Fruit fly (Drosophila melanogaster) whole organism, embryonic: ENCODE data around the gene Teh1.

Source experiments
- Atf6 ChIP-seq: fragments of 200-800 bp; sonication (Bioruptor generic); IDR thresholded peaks from 2 replicates; pipeline ENCODE4 v1.3.6; 2022; ENCODE audit warnings: missing biosample characterization, missing genetic modification characterization
- CG10209 ChIP-seq: fragments of 200-800 bp; sonication (Bioruptor generic); optimal IDR thresholded peaks from 3 replicates; lab custom pipeline; 2017; ENCODE audit warnings: missing biosample characterization, mild to moderate bottlenecking, missing genetic modification characterization, missing genetic modification reagents
- CG10267 ChIP-seq: fragments of 200-800 bp; sonication (Bioruptor generic); optimal IDR thresholded peaks from 2 replicates; lab custom pipeline; 2018; ENCODE audit warnings: missing biosample characterization, mild to moderate bottlenecking, missing genetic modification characterization, moderate library complexity
- CG10321 ChIP-seq: fragments of 200-800 bp; sonication (Bioruptor generic); IDR thresholded peaks from 2 replicates; pipeline ENCODE4 v1.3.6; 2022; ENCODE audit warnings: missing biosample characterization, missing genetic modification characterization
- CG11247 ChIP-seq: fragments of 200-800 bp; sonication (Bioruptor generic); IDR thresholded peaks from 2 replicates; pipeline ENCODE4 v1.3.6; 2022; ENCODE audit warnings: missing biosample characterization, missing genetic modification characterization
- CG12104 ChIP-seq: fragments of 200-800 bp; sonication (Bioruptor generic); optimal IDR thresholded peaks from 3 replicates; lab custom pipeline; 2016; ENCODE audit warnings: missing biosample characterization, missing genetic modification characterization
- CG12659 ChIP-seq: fragments of 200-800 bp; sonication (Bioruptor generic); optimal IDR thresholded peaks from 3 replicates; lab custom pipeline; 2017; ENCODE audit warnings: mild to moderate bottlenecking, missing biosample characterization, missing genetic modification reagents, missing genetic modification characterization
- CG13424 ChIP-seq: fragments of 200-800 bp; sonication (Bioruptor generic); optimal IDR thresholded peaks from 2 replicates; lab custom pipeline; 2019; ENCODE audit warnings: missing biosample characterization, mild to moderate bottlenecking, missing genetic modification characterization, moderate library complexity
- CG14710 ChIP-seq: fragments of 200-800 bp; sonication (Bioruptor generic); optimal IDR thresholded peaks from 3 replicates; lab custom pipeline; 2019; ENCODE audit warnings: missing biosample characterization, mild to moderate bottlenecking, missing genetic modification characterization, moderate library complexity
- CG14860 ChIP-seq: fragments of 200-800 bp; sonication (Bioruptor generic); IDR thresholded peaks from 3 replicates; pipeline ENCODE4 v1.3.6; 2022; ENCODE audit warnings: missing biosample characterization, missing genetic modification characterization; ENCODE audit not compliant: partially characterized antibody
- CG15073 ChIP-seq: fragments of 200-800 bp; sonication (Bioruptor generic); optimal IDR thresholded peaks from 2 replicates; lab custom pipeline; 2016; ENCODE audit warnings: missing biosample characterization, missing genetic modification characterization
- CG15514 ChIP-seq: fragments of 200-800 bp; sonication (Bioruptor generic); optimal IDR thresholded peaks from 3 replicates; lab custom pipeline; 2017; ENCODE audit warnings: missing biosample characterization, missing genetic modification characterization, mild to moderate bottlenecking, moderate library complexity, missing genetic modification reagents
- CG18764 ChIP-seq: fragments of 200-800 bp; sonication (Bioruptor generic); optimal IDR thresholded peaks from 3 replicates; lab custom pipeline; 2016; ENCODE audit warnings: missing biosample characterization, missing genetic modification characterization
- CG2116 ChIP-seq: fragments of 200-800 bp; sonication (Bioruptor generic); optimal IDR thresholded peaks from 3 replicates; lab custom pipeline; 2018; ENCODE audit warnings: missing biosample characterization, mild to moderate bottlenecking, missing genetic modification characterization
- CG31224 ChIP-seq: fragments of 200-800 bp; sonication (Bioruptor generic); IDR thresholded peaks from 2 replicates; pipeline ENCODE4 v1.3.6; 2022; ENCODE audit warnings: missing biosample characterization, missing genetic modification characterization
- CG3163 ChIP-seq: fragments of 200-800 bp; sonication (Bioruptor generic); optimal IDR thresholded peaks from 3 replicates; lab custom pipeline; 2016; ENCODE audit warnings: missing biosample characterization, missing genetic modification characterization
- CG34224 ChIP-seq: fragments of 200-800 bp; sonication (Bioruptor generic); IDR thresholded peaks from 3 replicates; pipeline ENCODE4 v1.3.6; 2022; ENCODE audit warnings: missing biosample characterization, missing genetic modification characterization; ENCODE audit not compliant: partially characterized antibody
- CG42726 ChIP-seq: fragments of 200-800 bp; sonication (Bioruptor generic); IDR thresholded peaks from 2 replicates; pipeline ENCODE4 v1.3.6; 2022; ENCODE audit warnings: missing biosample characterization, missing genetic modification characterization; ENCODE audit not compliant: partially characterized antibody
- CG6689 ChIP-seq: fragments of 200-800 bp; sonication (Bioruptor generic); IDR thresholded peaks from 2 replicates; pipeline ENCODE4 v1.3.6; 2022; ENCODE audit warnings: missing biosample characterization, missing genetic modification characterization
- CG6765 ChIP-seq: fragments of 200-800 bp; sonication (Bioruptor generic); optimal IDR thresholded peaks from 3 replicates; lab custom pipeline; 2017; ENCODE audit warnings: missing biosample characterization, mild to moderate bottlenecking, missing genetic modification characterization
- CG7786 ChIP-seq: fragments of 200-800 bp; sonication (Bioruptor generic); optimal IDR thresholded peaks from 2 replicates; lab custom pipeline; 2016; ENCODE audit warnings: missing biosample characterization, missing genetic modification characterization
- D19A ChIP-seq: fragments of 200-800 bp; optimal IDR thresholded peaks from 3 replicates; lab custom pipeline; 2019; ENCODE audit warnings: missing biosample characterization, mild to moderate bottlenecking, missing genetic modification characterization, moderate library complexity
- Dek ChIP-seq: fragments of 200-800 bp; sonication (Bioruptor generic); optimal IDR thresholded peaks from 3 replicates; lab custom pipeline; 2019; ENCODE audit warnings: missing biosample characterization, mild to moderate bottlenecking, missing genetic modification characterization, moderate library complexity
- Dip3 ChIP-seq: fragments of 200-800 bp; sonication (Bioruptor generic); optimal IDR thresholded peaks from 3 replicates; lab custom pipeline; 2016; ENCODE audit warnings: missing biosample characterization, missing genetic modification characterization
- Fer3 ChIP-seq: fragments of 200-800 bp; sonication (Bioruptor generic); optimal IDR thresholded peaks from 2 replicates; lab custom pipeline; 2018; ENCODE audit warnings: missing biosample characterization, mild to moderate bottlenecking, missing genetic modification characterization, moderate library complexity
- HHEX ChIP-seq: fragments of 200-800 bp; sonication (Bioruptor generic); optimal IDR thresholded peaks from 3 replicates; lab custom pipeline; 2017; ENCODE audit warnings: missing biosample characterization, mild to moderate bottlenecking, missing genetic modification characterization, missing genetic modification reagents
- Nf-YB ChIP-seq: fragments of 200-800 bp; sonication (Bioruptor generic); optimal IDR thresholded peaks from 3 replicates; lab custom pipeline; 2019; ENCODE audit warnings: missing biosample characterization, mild to moderate bottlenecking, missing genetic modification characterization, moderate library complexity
- Rfx ChIP-seq: fragments of 200-800 bp; sonication (Bioruptor generic); IDR thresholded peaks from 2 replicates; pipeline ENCODE4 v1.3.6; 2022; ENCODE audit warnings: missing biosample characterization, missing genetic modification characterization
- Six4 ChIP-seq: fragments of 200-800 bp; sonication (Bioruptor generic); optimal IDR thresholded peaks from 2 replicates; lab custom pipeline; 2016; ENCODE audit warnings: missing biosample characterization, missing genetic modification characterization
- Sry-δ ChIP-seq: fragments of 200-800 bp; sonication (Bioruptor generic); optimal IDR thresholded peaks from 2 replicates; lab custom pipeline; 2016; ENCODE audit warnings: missing biosample characterization, missing genetic modification characterization
- Xrp1 ChIP-seq: fragments of 200-800 bp; sonication (Bioruptor generic); IDR thresholded peaks from 2 replicates; pipeline ENCODE4 v1.3.6; 2022; ENCODE audit warnings: missing biosample characterization, missing genetic modification characterization
- ab ChIP-seq: fragments of 200-800 bp; sonication (Bioruptor generic); optimal IDR thresholded peaks from 2 replicates; lab custom pipeline; 2016; ENCODE audit warnings: missing biosample characterization, missing genetic modification characterization
- chm ChIP-seq: fragments of 200-800 bp; sonication (Bioruptor generic); IDR thresholded peaks from 2 replicates; pipeline ENCODE4 v1.3.6; 2022; ENCODE audit warnings: missing biosample characterization, missing genetic modification characterization
- ci ChIP-seq: fragments of 200-800 bp; sonication (Bioruptor generic); IDR thresholded peaks from 3 replicates; pipeline ENCODE4 v1.3.6; 2022; ENCODE audit warnings: missing biosample characterization, missing genetic modification characterization
- cwo ChIP-seq: fragments of 200-800 bp; sonication (Bioruptor generic); optimal IDR thresholded peaks from 3 replicates; lab custom pipeline; 2017; ENCODE audit warnings: missing biosample characterization, missing genetic modification characterization, mild to moderate bottlenecking, moderate library complexity, missing genetic modification reagents
- esg ChIP-seq: fragments of 200-800 bp; sonication (Bioruptor generic); conservative IDR thresholded peaks from 2 replicates; pipeline ENCODE4 v1.3.6; 2022; ENCODE audit warnings: missing biosample characterization, missing genetic modification characterization
- hb ChIP-seq: fragments of 200-800 bp; sonication (Bioruptor generic); IDR thresholded peaks from 3 replicates; pipeline ENCODE4 v1.3.6; 2022; ENCODE audit warnings: missing biosample characterization, missing genetic modification characterization; ENCODE audit not compliant: partially characterized antibody
- insv ChIP-seq, 2 experiments: fragments of 200-800 bp; sonication (Bioruptor generic); optimal IDR thresholded peaks; 3 replicates each; lab custom pipeline; 2016 to 2018; ENCODE audit warnings: missing biosample characterization in 2 of 2, missing genetic modification characterization in 2 of 2
- klu ChIP-seq: fragments of 200-800 bp; sonication (Bioruptor generic); IDR thresholded peaks from 2 replicates; pipeline ENCODE4 v1.3.6; 2022; ENCODE audit warnings: missing biosample characterization, missing genetic modification characterization
- mam ChIP-seq: fragments of 200-800 bp; sonication (Bioruptor generic); optimal IDR thresholded peaks from 3 replicates; lab custom pipeline; 2016; ENCODE audit warnings: missing biosample characterization, missing genetic modification characterization
- otp ChIP-seq: fragments of 200-800 bp; sonication (Bioruptor generic); IDR thresholded peaks from 3 replicates; pipeline ENCODE4, ENCODE4 v1.3.6; 2022; ENCODE audit warnings: missing biosample characterization, missing genetic modification characterization
- p53 ChIP-seq: fragments of 200-800 bp; sonication (Bioruptor generic); optimal IDR thresholded peaks from 2 replicates; lab custom pipeline; 2016; ENCODE audit warnings: missing biosample characterization, missing genetic modification characterization
- phol ChIP-seq: fragments of 200-800 bp; sonication (Bioruptor generic); optimal IDR thresholded peaks from 3 replicates; lab custom pipeline; 2018; ENCODE audit warnings: missing biosample characterization, mild to moderate bottlenecking, missing genetic modification characterization, moderate library complexity
- sc ChIP-seq, 3 experiments: fragments of >200 bp in 2 of 3; fragments of 200-800 bp in 1 of 3; sonication (Bioruptor generic) in 1 of 3; optimal IDR thresholded peaks; 2 replicates in 2 of 3; 3 replicates in 1 of 3; lab custom pipeline; 2017; ENCODE audit warnings: mild to moderate bottlenecking in 1 of 3, missing biosample characterization in 1 of 3, missing genetic modification characterization in 1 of 3, missing genetic modification reagents in 1 of 3
- unpg ChIP-seq: fragments of 200-800 bp; sonication (Bioruptor generic); optimal IDR thresholded peaks from 3 replicates; lab custom pipeline; 2018; ENCODE audit warnings: missing biosample characterization, mild to moderate bottlenecking, missing genetic modification characterization, moderate library complexity
- usp ChIP-seq: fragments of >200 bp; optimal IDR thresholded peaks from 2 replicates; lab custom pipeline; 2017; ENCODE audit warnings: missing biosample characterization, missing genetic modification characterization
- vfl ChIP-seq: fragments of 200-800 bp; sonication (Bioruptor generic); optimal IDR thresholded peaks from 2 replicates; lab custom pipeline; 2016; ENCODE audit warnings: missing biosample characterization, missing genetic modification characterization

The Teh1 gene

DNA sequence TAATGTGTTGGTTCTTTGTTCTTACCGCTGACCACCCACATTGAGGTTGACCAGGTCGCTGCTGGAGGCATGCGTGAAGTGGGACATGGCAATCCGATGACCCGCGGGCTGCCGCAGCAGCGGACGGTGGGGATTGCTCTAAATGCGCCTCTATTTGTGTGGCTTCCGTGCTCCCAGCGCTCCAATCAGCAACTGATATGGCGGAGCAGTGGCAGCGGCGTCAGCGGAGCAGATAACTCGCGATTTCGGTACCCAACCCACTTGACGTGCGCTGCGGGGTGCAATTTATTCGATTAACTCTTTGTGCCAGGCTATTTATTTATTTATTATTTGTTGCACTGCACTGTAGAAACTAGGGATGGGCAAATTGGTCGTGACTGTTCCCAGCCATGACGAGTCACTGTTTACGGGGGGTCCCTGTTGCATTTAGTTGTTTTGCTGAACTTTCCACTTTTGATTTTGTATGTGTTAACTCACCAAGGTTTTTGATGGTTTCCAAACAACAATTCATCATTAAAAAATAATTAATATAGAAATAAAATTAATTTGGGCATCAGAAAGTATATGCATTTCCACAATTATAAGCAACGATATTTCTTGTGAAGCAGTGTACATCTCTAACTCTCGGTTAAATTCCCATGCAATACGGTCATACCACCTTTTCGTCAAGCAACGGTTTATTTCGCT is 67.1 kb downstream of the Teh1 start, which contains the start of the genes CG9467 and CG8526 (continued):
- TF ChIP-seq CG10267 (tag; lab: Kevin White, UChicago) (peak; percentile 70), CG15514 (GFP tag; lab: Kevin White, UChicago) (peak; percentile 61), CG2116 (GFP tag; lab: Kevin White, UChicago) (peak; percentile 77), phol (tag; lab: Kevin White, UChicago) (peak; percentile 83), CG6689 (GFP tag; lab: Robert Waterston, UW) (peak; percentile 39; the same call in 1 of the 2 replicates), CG3163 (GFP tag; lab: Kevin White, UChicago) (no peak), otp (0 out of 3 replicates have a peak, but pooled peaks have one; percentile 26), CG7786 (no peak), insv (GFP tag; optimal IDR thresholded peaks at IDR 0.05; lab: Kevin White, UChicago) (peak in 1 of 2 experiments; percentile 37), Dek (tag; lab: Kevin White, UChicago) (peak; percentile 72), CG6765 (GFP tag; lab: Kevin White, UChicago) (peak; percentile 2), CG14860 (peak; percentile 72), usp (GFP tag; lab: Kevin White, UChicago) (no peak), sc (optimal IDR thresholded peaks at IDR 0.05; lab: Kevin White, UChicago) (no peak), sc (GFP tag; optimal IDR thresholded peaks at IDR 0.05; lab: Kevin White, UChicago) (no peak), CG12659 (GFP tag; lab: Kevin White, UChicago) (peak; percentile 75), mam (GFP tag; lab: Kevin White, UChicago) (peak; percentile 59), CG31224 (GFP tag; lab: Robert Waterston, UW) (0 out of 2 replicates have a peak, but pooled peaks have one; percentile 26), cwo (GFP tag; lab: Kevin White, UChicago) (no peak), unpg (GFP tag; lab: Kevin White, UChicago) (peak; percentile 55), HHEX (GFP tag; lab: Kevin White, UChicago) (peak; percentile 60), Rfx (GFP tag; lab: Robert Waterston, UW) (peak; percentile 68; the same call in 1 of the 2 replicates), Xrp1 (GFP tag; lab: Robert Waterston, UW) (peak; percentile 53; the same call in 1 of the 2 replicates), CG15073 (GFP tag; lab: Kevin White, UChicago) (peak; percentile 54), Dip3 (GFP tag; lab: Kevin White, UChicago) (peak; percentile 15), CG34224 (GFP tag; lab: Robert Waterston, UW) (peak; percentile 71), CG14710 (tag; lab: Kevin White, UChicago) (peak; percentile 90), CG12104 (GFP tag; lab: Kevin White, UChicago) (peak; percentile 58), CG18764 (GFP tag; lab: Kevin White, UChicago) (no peak), Fer3 (tag; lab: Kevin White, UChicago) (peak; percentile 53), Six4 (GFP tag; lab: Kevin White, UChicago) (peak; percentile 35), chm (GFP tag; lab: Robert Waterston, UW) (0 out of 2 replicates have a peak, but pooled peaks have one; percentile 37), Sry-δ (GFP tag; lab: Kevin White, UChicago) (peak; percentile 88), CG11247 (GFP tag; lab: Robert Waterston, UW) (0 out of 2 replicates have a peak, but pooled peaks have one; percentile 29), CG13424 (tag; lab: Kevin White, UChicago) (peak; percentile 82), CG42726 (0 out of 2 replicates have a peak, but pooled peaks have one; percentile 10), klu (no peak; the same call in 1 of the 2 replicates), CG10321 (GFP tag; lab: Robert Waterston, UW) (no peak), hb (GFP tag; lab: Robert Waterston, UW) (peak; percentile 70; the same call in 1 of the 3 replicates), vfl (peak; percentile 40), ci (GFP tag; lab: Robert Waterston, UW) (peak; percentile 35; the same call in 1 of the 3 replicates), CG10209 (peak; percentile 43), Nf-YB (no peak), ab (no peak), Atf6 (GFP tag; lab: Robert Waterston, UW) (peak; percentile 51; the same call in 1 of the 2 replicates), esg (GFP tag; lab: Robert Waterston, UW) (peak; percentile 46; the same call in 1 of the 2 replicates), p53 (GFP tag; lab: Kevin White, UChicago) (no peak), D19A (tag; lab: Kevin White, UChicago) (no peak)
